Fruit fly (Drosophila melanogaster) whole organism, embryonic: Measurements from ENCODE around the gene CG46313.

Source experiments
- CG10274 ChIP-seq: fragments of 200-800 bp; sonication (Bioruptor generic); optimal IDR thresholded peaks from 3 replicates; lab custom pipeline; 2017; ENCODE audit warnings: missing biosample characterization, mild to moderate bottlenecking, missing genetic modification characterization
- CG11085 ChIP-seq: fragments of 200-800 bp; sonication (Bioruptor generic); IDR thresholded peaks from 2 replicates; pipeline ENCODE4 v1.3.6; 2022; ENCODE audit warnings: missing biosample characterization, missing genetic modification characterization
- CG11504 ChIP-seq: fragments of 200-800 bp; sonication (Bioruptor generic); optimal IDR thresholded peaks from 3 replicates; lab custom pipeline; 2019; ENCODE audit warnings: missing biosample characterization, mild to moderate bottlenecking, missing genetic modification characterization, moderate library complexity
- CG14441 ChIP-seq: fragments of 200-800 bp; sonication (Bioruptor generic); IDR thresholded peaks from 2 replicates; pipeline ENCODE4 v1.3.6; 2022; ENCODE audit warnings: missing biosample characterization, missing genetic modification characterization
- CG14965 ChIP-seq: fragments of 200-800 bp; sonication (Bioruptor generic); optimal IDR thresholded peaks from 2 replicates; lab custom pipeline; 2016; ENCODE audit warnings: missing biosample characterization, missing genetic modification characterization, borderline replicate concordance
- CG15073 ChIP-seq: fragments of 200-800 bp; sonication (Bioruptor generic); optimal IDR thresholded peaks from 2 replicates; lab custom pipeline; 2016; ENCODE audit warnings: missing biosample characterization, missing genetic modification characterization
- CG15479 ChIP-seq: fragments of 200-800 bp; sonication (Bioruptor generic); optimal IDR thresholded peaks from 3 replicates; lab custom pipeline; 2019; ENCODE audit warnings: missing biosample characterization, mild to moderate bottlenecking, missing genetic modification characterization, moderate library complexity
- CG16779 ChIP-seq: fragments of 200-800 bp; sonication (Bioruptor generic); IDR thresholded peaks from 2 replicates; pipeline ENCODE4 v1.3.6; 2022; ENCODE audit warnings: missing biosample characterization, missing genetic modification characterization
- CG17328 ChIP-seq: fragments of 200-800 bp; sonication (Bioruptor generic); IDR thresholded peaks from 2 replicates; pipeline ENCODE4 v1.3.6; 2022; ENCODE audit warnings: missing biosample characterization, missing genetic modification characterization
- CG18011 ChIP-seq: fragments of 200-800 bp; sonication (Bioruptor generic); optimal IDR thresholded peaks from 2 replicates; lab custom pipeline; 2017; ENCODE audit warnings: missing biosample characterization, missing genetic modification characterization, mild to moderate bottlenecking, moderate library complexity, missing genotype
- CG18262 ChIP-seq: fragments of 200-800 bp; optimal IDR thresholded peaks from 3 replicates; lab custom pipeline; 2019; ENCODE audit warnings: missing biosample characterization, mild to moderate bottlenecking, missing genetic modification characterization, moderate library complexity
- CG30403 ChIP-seq: fragments of 200-800 bp; sonication (Bioruptor generic); optimal IDR thresholded peaks from 3 replicates; lab custom pipeline; 2016; ENCODE audit warnings: missing biosample characterization, missing genetic modification characterization
- CG30431 ChIP-seq: fragments of 200-800 bp; sonication (Bioruptor generic); optimal IDR thresholded peaks from 2 replicates; lab custom pipeline; 2017; ENCODE audit warnings: missing biosample characterization, missing genetic modification characterization
- CG4730 ChIP-seq: fragments of 200-800 bp; sonication (Bioruptor generic); IDR thresholded peaks from 2 replicates; pipeline ENCODE4 v1.3.6; 2022; ENCODE audit warnings: missing biosample characterization, missing genetic modification characterization
- CG6689 ChIP-seq: fragments of 200-800 bp; sonication (Bioruptor generic); IDR thresholded peaks from 2 replicates; pipeline ENCODE4 v1.3.6; 2022; ENCODE audit warnings: missing biosample characterization, missing genetic modification characterization
- CG7786 ChIP-seq: fragments of 200-800 bp; sonication (Bioruptor generic); optimal IDR thresholded peaks from 2 replicates; lab custom pipeline; 2016; ENCODE audit warnings: missing biosample characterization, missing genetic modification characterization
- CG8478 ChIP-seq: fragments of >200 bp; optimal IDR thresholded peaks from 2 replicates; lab custom pipeline; 2018
- CG9797 ChIP-seq: fragments of 200-800 bp; sonication (Bioruptor generic); optimal IDR thresholded peaks from 3 replicates; lab custom pipeline; 2018; ENCODE audit warnings: missing biosample characterization, mild to moderate bottlenecking, missing genetic modification characterization
- CkIIα-i1 ChIP-seq: fragments of 200-800 bp; sonication (Bioruptor generic); IDR thresholded peaks from 2 replicates; pipeline ENCODE4 v1.3.6; 2022; ENCODE audit warnings: missing biosample characterization, missing genetic modification characterization
- Dbx ChIP-seq: fragments of 200-800 bp; sonication (Bioruptor generic); IDR thresholded peaks from 3 replicates; pipeline ENCODE4 v1.3.6; 2022; ENCODE audit warnings: missing biosample characterization, missing genetic modification characterization
- Dll ChIP-seq: fragments of 200-800 bp; sonication (Bioruptor generic); IDR thresholded peaks from 4 replicates; pipeline ENCODE4 v1.3.6; 2022; ENCODE audit warnings: missing biosample characterization, missing genetic modification characterization; ENCODE audit not compliant: partially characterized antibody
- E2f1 ChIP-seq: fragments of 200-800 bp; sonication (Bioruptor generic); IDR thresholded peaks from 2 replicates; pipeline ENCODE4 v1.3.6; 2022; ENCODE audit warnings: missing biosample characterization, missing genetic modification characterization
- Ets97D ChIP-seq: fragments of 200-800 bp; sonication (Bioruptor generic); optimal IDR thresholded peaks from 3 replicates; lab custom pipeline; 2016; ENCODE audit warnings: missing biosample characterization, missing genetic modification characterization
- HLH3B ChIP-seq: fragments of 200-800 bp; sonication (Bioruptor generic); IDR thresholded peaks from 2 replicates; pipeline ENCODE4 v1.3.6; 2022; ENCODE audit warnings: missing biosample characterization, missing genetic modification characterization
- HLH54F ChIP-seq: fragments of 200-800 bp; sonication (Bioruptor generic); optimal IDR thresholded peaks from 3 replicates; lab custom pipeline; 2016; ENCODE audit warnings: missing biosample characterization, missing genetic modification characterization
- Hmx ChIP-seq: fragments of 200-800 bp; sonication (Bioruptor generic); optimal IDR thresholded peaks from 2 replicates; lab custom pipeline; 2016; ENCODE audit warnings: missing biosample characterization, missing genetic modification characterization
- Lim3 ChIP-seq: fragments of 200-800 bp; sonication (Bioruptor generic); IDR thresholded peaks from 2 replicates; pipeline ENCODE4 v1.3.6; 2022; ENCODE audit warnings: missing biosample characterization, missing genetic modification characterization
- Mrtf ChIP-seq: fragments of 200-800 bp; sonication (Bioruptor generic); IDR thresholded peaks from 3 replicates; pipeline ENCODE4 v1.3.6; 2022; ENCODE audit warnings: missing biosample characterization, missing genetic modification characterization
- NC2β ChIP-seq: fragments of 200-800 bp; sonication (Bioruptor generic); optimal IDR thresholded peaks from 2 replicates; lab custom pipeline; 2016; ENCODE audit warnings: missing biosample characterization, missing genetic modification characterization
- NK7.1 ChIP-seq: fragments of 200-800 bp; sonication (Bioruptor generic); optimal IDR thresholded peaks from 3 replicates; lab custom pipeline; 2016; ENCODE audit warnings: missing biosample characterization, missing genetic modification characterization
- Poxn ChIP-seq: fragments of 200-800 bp; sonication (Bioruptor generic); IDR thresholded peaks from 2 replicates; pipeline ENCODE4 v1.3.6; 2022; ENCODE audit warnings: missing biosample characterization, missing genetic modification characterization
- Sry-δ ChIP-seq: fragments of 200-800 bp; sonication (Bioruptor generic); optimal IDR thresholded peaks from 2 replicates; lab custom pipeline; 2016; ENCODE audit warnings: missing biosample characterization, missing genetic modification characterization
- Vsx1 ChIP-seq: fragments of 200-800 bp; sonication (Bioruptor generic); optimal IDR thresholded peaks from 2 replicates; lab custom pipeline; 2017; ENCODE audit warnings: missing biosample characterization, mild to moderate bottlenecking, missing genetic modification characterization, missing genetic modification reagents
- Xrp1 ChIP-seq: fragments of 200-800 bp; sonication (Bioruptor generic); IDR thresholded peaks from 2 replicates; pipeline ENCODE4 v1.3.6; 2022; ENCODE audit warnings: missing biosample characterization, missing genetic modification characterization
- YL-1 ChIP-seq: fragments of 200-800 bp; sonication (Bioruptor generic); optimal IDR thresholded peaks from 3 replicates; lab custom pipeline; 2017; ENCODE audit warnings: missing biosample characterization, mild to moderate bottlenecking, missing genetic modification characterization
- ab ChIP-seq: fragments of 200-800 bp; sonication (Bioruptor generic); optimal IDR thresholded peaks from 2 replicates; lab custom pipeline; 2016; ENCODE audit warnings: missing biosample characterization, missing genetic modification characterization
- da ChIP-seq: fragments of 200-800 bp; sonication (Bioruptor generic); optimal IDR thresholded peaks from 2 replicates; lab custom pipeline; 2016; ENCODE audit warnings: missing biosample characterization, missing genetic modification characterization
- eyg ChIP-seq: fragments of 200-800 bp; sonication (Bioruptor generic); optimal IDR thresholded peaks from 3 replicates; lab custom pipeline; 2016; ENCODE audit warnings: missing biosample characterization, missing genetic modification characterization
- ftz-f1 ChIP-seq: fragments of 200-800 bp; sonication (Bioruptor generic); optimal IDR thresholded peaks from 2 replicates; lab custom pipeline; 2016; ENCODE audit warnings: missing biosample characterization, missing genetic modification characterization
- gce ChIP-seq: fragments of 200-800 bp; sonication (Bioruptor generic); IDR thresholded peaks from 3 replicates; pipeline ENCODE4 v1.3.6; 2022; ENCODE audit warnings: missing biosample characterization, missing genetic modification characterization
- gcm2 ChIP-seq: fragments of 200-800 bp; sonication (Bioruptor generic); optimal IDR thresholded peaks from 2 replicates; lab custom pipeline; 2016; ENCODE audit warnings: missing biosample characterization, missing genetic modification characterization
- jigr1 ChIP-seq: fragments of 200-800 bp; sonication (Bioruptor generic); IDR thresholded peaks from 3 replicates; pipeline ENCODE4 v1.3.6; 2022; ENCODE audit warnings: missing biosample characterization, missing genetic modification characterization
- lola ChIP-seq, 3 experiments: fragments of >200 bp in 2 of 3; fragments of 200-800 bp in 1 of 3; sonication (Bioruptor generic) in 1 of 3; optimal IDR thresholded peaks; 2 replicates each; lab custom pipeline; 2017 to 2019; ENCODE audit warnings: missing biosample characterization in 3 of 3, missing genetic modification characterization in 3 of 3, mild to moderate bottlenecking in 1 of 3, moderate library complexity in 1 of 3
- maf-S ChIP-seq: fragments of 200-800 bp; sonication (Bioruptor generic); optimal IDR thresholded peaks from 2 replicates; lab custom pipeline; 2016; ENCODE audit warnings: missing biosample characterization, missing genetic modification characterization
- nmo ChIP-seq: fragments of 200-800 bp; sonication (Bioruptor generic); optimal IDR thresholded peaks from 2 replicates; lab custom pipeline; 2018; ENCODE audit warnings: missing biosample characterization, mild to moderate bottlenecking, missing genetic modification characterization, moderate library complexity
- pb ChIP-seq: fragments of 200-800 bp; sonication (Bioruptor generic); optimal IDR thresholded peaks from 3 replicates; lab custom pipeline; 2016; ENCODE audit warnings: missing biosample characterization, missing genetic modification characterization
- pzg ChIP-seq: fragments of 200-800 bp; sonication (Bioruptor generic); optimal IDR thresholded peaks from 3 replicates; lab custom pipeline; 2018; ENCODE audit warnings: missing biosample characterization, mild to moderate bottlenecking, missing genetic modification characterization, moderate library complexity
- run ChIP-seq: fragments of 200-800 bp; sonication (Bioruptor generic); optimal IDR thresholded peaks from 3 replicates; lab custom pipeline; 2018; ENCODE audit warnings: missing biosample characterization, mild to moderate bottlenecking, missing genetic modification characterization
- sd ChIP-seq: fragments of 200-800 bp; sonication (Bioruptor generic); optimal IDR thresholded peaks from 3 replicates; lab custom pipeline; 2018; ENCODE audit warnings: missing biosample characterization, mild to moderate bottlenecking, missing genetic modification characterization, moderate library complexity
- yki ChIP-seq: fragments of >200 bp; optimal IDR thresholded peaks from 3 replicates; lab custom pipeline; 2018
- zen ChIP-seq: fragments of 200-800 bp; sonication (Bioruptor generic); optimal IDR thresholded peaks from 3 replicates; lab custom pipeline; 2018; ENCODE audit warnings: missing biosample characterization, mild to moderate bottlenecking, missing genetic modification characterization, moderate library complexity
- zfh2 ChIP-seq: fragments of 200-800 bp; sonication (Bioruptor generic); optimal IDR thresholded peaks from 2 replicates; lab custom pipeline; 2016; ENCODE audit warnings: missing biosample characterization, missing genetic modification characterization

CG46313 gene

dm6 chr3R:26964452-26965133 is 13.7 kb upstream of the CG46313 start, which contains the start of gene Tsp97E (continued):
- TF ChIP-seq CG11504 (tag; lab: Kevin White, UChicago) (peak; percentile 32), sd (tag; lab: Kevin White, UChicago) (no peak), CG30403 (GFP tag; lab: Kevin White, UChicago) (no peak), gcm2 (GFP tag; lab: Kevin White, UChicago) (no peak), CG15479 (GFP tag; lab: Kevin White, UChicago) (peak; percentile 41), maf-S (GFP tag; lab: Kevin White, UChicago) (no peak), CG17328 (GFP tag; lab: Robert Waterston, UW) (no peak), CG18011 (GFP tag; lab: Kevin White, UChicago) (no peak), nmo (GFP tag; lab: Kevin White, UChicago) (peak; percentile 45), CG15073 (GFP tag; lab: Kevin White, UChicago) (no peak), Ets97D (GFP tag; lab: Kevin White, UChicago) (peak; percentile 64), YL-1 (GFP tag; lab: Kevin White, UChicago) (no peak), jigr1 (GFP tag; lab: Robert Waterston, UW) (no peak), CG16779 (GFP tag; lab: Robert Waterston, UW) (no peak), CG10274 (GFP tag; lab: Kevin White, UChicago) (no peak), Mrtf (GFP tag; lab: Robert Waterston, UW) (no peak), zfh2 (no peak), NK7.1 (no peak), CG14441 (GFP tag; lab: Robert Waterston, UW) (no peak), Dll (GFP tag; lab: Robert Waterston, UW) (peak; percentile 87), E2f1 (GFP tag; lab: Robert Waterston, UW) (no peak), CG8478 (lab: Kevin White, UChicago) (no peak), Xrp1 (GFP tag; lab: Robert Waterston, UW) (0 out of 2 replicates have a peak, but pooled peaks have one; percentile 14), ab (GFP tag; lab: Kevin White, UChicago) (no peak), CkIIα-i1 (GFP tag; lab: Robert Waterston, UW) (no peak), CG4730 (GFP tag; lab: Robert Waterston, UW) (no peak), Hmx (no peak), gce (GFP tag; lab: Robert Waterston, UW) (no peak), yki (no peak), CG9797 (GFP tag; lab: Kevin White, UChicago) (no peak), run (no peak), lola (GFP tag; optimal IDR thresholded peaks at IDR 0.05; lab: Kevin White, UChicago) (peak in 1 of 3 experiments; percentile 2), Poxn (GFP tag; lab: Robert Waterston, UW) (no peak), CG30431 (GFP tag; lab: Kevin White, UChicago) (no peak), eyg (no peak), pb (GFP tag; lab: Kevin White, UChicago) (no peak), HLH54F (GFP tag; lab: Kevin White, UChicago) (no peak), HLH3B (GFP tag; lab: Robert Waterston, UW) (no peak), Sry-δ (GFP tag; lab: Kevin White, UChicago) (peak; percentile 80), pzg (peak; percentile 59), Vsx1 (peak; percentile 50), CG11085 (GFP tag; lab: Robert Waterston, UW) (no peak), CG7786 (GFP tag; lab: Kevin White, UChicago) (no peak), NC2β (GFP tag; lab: Kevin White, UChicago) (no peak), Lim3 (GFP tag; lab: Robert Waterston, UW) (no peak), Dbx (GFP tag; lab: Robert Waterston, UW) (no peak), da (GFP tag; lab: Kevin White, UChicago) (no peak), CG18262 (tag; lab: Kevin White, UChicago) (peak; percentile 39), CG14965 (GFP tag; lab: Kevin White, UChicago) (no peak), CG6689 (GFP tag; lab: Robert Waterston, UW) (no peak), ftz-f1 (GFP tag; lab: Kevin White, UChicago) (no peak), zen (tag; lab: Kevin White, UChicago) (no peak)
